Worm (Caenorhabditis elegans) whole organism, L4/young adult: ENCODE data around the gene srz-105.

Experiments used
- dao-5 ChIP-seq: sonication (generic microtip); optimal IDR thresholded peaks from 2 replicates; lab custom pipeline; 2016; ENCODE audit warnings: missing genotype, missing genetic modification characterization, moderate library complexity, missing compliant biosample characterization
- him-1 ChIP-seq: sonication (generic microtip); optimal IDR thresholded peaks from 2 replicates; lab custom pipeline; 2016; ENCODE audit warnings: missing genotype, missing genetic modification reagents, missing genetic modification characterization, missing compliant biosample characterization

ce11 chrIV:16290745-16291144, 33.9 kb upstream of the srz-105 start, which contains the start of gene srz-75:
- no peak for TF ChIP-seq him-1
- TF ChIP-seq dao-5, result no peak
